Worm (Caenorhabditis elegans): Measurements from ENCODE around the gene Y45G12B.3.

Gene Y45G12B.3

DNA sequence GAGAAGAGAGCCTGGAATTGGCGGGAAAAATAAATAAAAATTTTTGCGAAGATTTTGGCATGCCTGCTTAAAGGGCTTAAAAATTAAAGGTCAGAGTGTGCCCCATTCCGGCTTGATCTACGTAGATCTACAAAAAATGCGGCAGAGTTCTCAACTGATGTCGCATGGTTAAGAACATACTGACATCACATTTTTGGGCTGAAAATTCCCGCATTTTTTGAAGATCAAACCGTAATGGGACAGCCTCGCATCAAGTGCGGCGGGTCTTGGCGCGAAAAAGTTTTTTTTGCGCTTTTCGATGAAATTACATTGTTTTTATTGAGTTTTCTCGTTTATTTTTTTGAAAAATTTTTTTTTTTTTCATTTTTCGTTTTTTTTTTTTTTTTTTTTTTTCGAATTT is 5.1 kb downstream of the Y45G12B.3 start:
- TF ChIP-seq ceh-34 (tag; optimal IDR thresholded peaks at IDR 0.05): no peak
- no peak for TF ChIP-seq unc-55 (GFP tag; optimal IDR thresholded peaks at IDR 0.05)
- TF ChIP-seq tbx-2 (tag; optimal IDR thresholded peaks at IDR 0.05): no peak
- TF ChIP-seq ceh-18 (tag; optimal IDR thresholded peaks at IDR 0.05): no peak
- TF ChIP-seq lin-11 (tag; optimal IDR thresholded peaks at IDR 0.05): no peak
- TF ChIP-seq ceh-30 (tag; optimal IDR thresholded peaks at IDR 0.05): no peak
- TF ChIP-seq syd-9 (tag; optimal IDR thresholded peaks at IDR 0.05): no peak
- no peak for TF ChIP-seq che-1 (tag; optimal IDR thresholded peaks at IDR 0.05)
- TF ChIP-seq ceh-14 (tag; optimal IDR thresholded peaks at IDR 0.05): no peak
- no peak for TF ChIP-seq elt-4 (tag; optimal IDR thresholded peaks at IDR 0.05)
- no peak for TF ChIP-seq fkh-6 (tag; optimal IDR thresholded peaks at IDR 0.05)
- no peak for TF ChIP-seq madf-2 (tag; optimal IDR thresholded peaks at IDR 0.05)

DNA sequence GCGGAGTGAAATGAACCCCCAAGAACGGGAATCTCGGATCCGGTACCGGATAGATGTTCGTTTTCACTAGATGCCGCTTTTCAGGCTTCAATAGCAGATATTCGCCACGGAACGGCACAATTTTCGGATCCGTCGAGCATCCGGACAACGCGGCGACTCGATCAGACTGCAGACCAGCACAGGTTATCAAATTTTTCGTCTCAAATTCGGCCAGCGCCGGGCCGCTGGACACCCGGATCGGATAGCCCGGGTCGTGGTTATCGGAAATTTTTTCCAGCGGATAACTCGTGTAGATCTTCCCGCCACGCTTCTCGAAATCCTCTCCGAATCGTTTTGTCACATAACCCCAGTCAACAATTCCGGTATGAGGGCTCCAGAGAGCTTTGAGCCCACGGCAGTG is 5.6 kb downstream of the Y45G12B.3 start:
- no peak for TF ChIP-seq ceh-48 (tag; optimal IDR thresholded peaks at IDR 0.05)
- no peak for TF ChIP-seq unc-55 (GFP tag; optimal IDR thresholded peaks at IDR 0.05)
- TF ChIP-seq dve-1 (tag; optimal IDR thresholded peaks at IDR 0.05): no peak
- TF ChIP-seq ceh-18 (tag; optimal IDR thresholded peaks at IDR 0.05): no peak

DNA sequence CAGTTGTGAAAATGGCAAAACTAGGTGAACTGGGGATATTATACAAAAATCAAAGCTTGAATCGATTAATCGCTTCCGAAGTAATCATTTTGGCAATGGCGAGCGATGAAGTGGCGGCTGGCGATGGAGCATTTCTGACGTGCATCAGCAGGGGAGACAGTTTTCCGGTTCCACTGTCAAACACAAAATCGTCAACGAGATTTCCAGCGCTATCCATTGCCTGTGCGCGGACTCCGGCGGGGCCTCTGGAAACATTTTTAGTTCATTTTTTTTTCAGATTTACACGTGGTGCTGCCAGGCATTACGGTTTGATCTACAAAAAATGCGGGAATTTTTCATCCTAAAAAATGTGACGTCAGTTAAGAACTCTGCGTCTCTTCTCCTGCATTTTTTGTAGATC is 7.5 kb downstream of the Y45G12B.3 start:
- TF ChIP-seq ttx-3 (tag; optimal IDR thresholded peaks at IDR 0.05) (no peak), K02D7.2 (tag; optimal IDR thresholded peaks at IDR 0.05) (no peak), ceh-24 (tag; optimal IDR thresholded peaks at IDR 0.05) (no peak), Y22D7AL.16 (tag; optimal IDR thresholded peaks at IDR 0.05) (no peak), ets-4 (tag; optimal IDR thresholded peaks at IDR 0.05) (no peak), ceh-14 (tag; optimal IDR thresholded peaks at IDR 0.05) (no peak), sdc-2 (tag; optimal IDR thresholded peaks at IDR 0.05) (no peak), hlh-8 (tag; optimal IDR thresholded peaks at IDR 0.05) (no peak), hlh-13 (GFP tag; optimal IDR thresholded peaks at IDR 0.05) (no peak), nhr-232 (tag; optimal IDR thresholded peaks at IDR 0.05) (no peak), pros-1 (tag; optimal IDR thresholded peaks at IDR 0.05) (no peak), ceh-9 (tag; optimal IDR thresholded peaks at IDR 0.05) (no peak)

DNA sequence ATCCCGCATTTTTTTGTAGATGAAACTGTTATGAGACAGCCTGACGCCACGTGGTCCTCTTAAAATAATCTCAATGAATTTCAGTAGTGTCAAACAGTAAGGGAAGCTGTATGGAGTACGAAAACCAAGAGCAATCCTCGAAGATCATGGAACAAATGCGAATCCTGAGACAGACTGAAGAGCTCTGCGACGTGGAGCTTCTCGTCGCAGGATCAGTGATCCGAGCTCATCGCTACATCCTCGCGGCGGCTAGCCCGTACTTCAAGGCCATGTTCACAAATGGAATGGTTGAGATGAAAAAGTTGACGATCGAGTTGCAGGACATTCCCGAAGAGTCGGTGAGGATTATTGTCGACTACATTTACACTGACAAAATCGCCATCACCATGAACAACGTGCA is 11.8 kb downstream of the Y45G12B.3 start:
- TF ChIP-seq K09A11.1 (tag; optimal IDR thresholded peaks at IDR 0.05; ENCODE audit: insufficient read depth) (no peak), gmeb-2 (tag; optimal IDR thresholded peaks at IDR 0.05) (no peak), ceh-24 (tag; optimal IDR thresholded peaks at IDR 0.05) (no peak), ttx-3 (tag; optimal IDR thresholded peaks at IDR 0.05) (no peak), Y22D7AL.16 (tag; optimal IDR thresholded peaks at IDR 0.05) (no peak), unc-55 (GFP tag; optimal IDR thresholded peaks at IDR 0.05) (no peak), pqm-1 (tag; optimal IDR thresholded peaks at IDR 0.05) (no peak), ceh-30 (tag; optimal IDR thresholded peaks at IDR 0.05) (no peak), fkh-10 (GFP tag; optimal IDR thresholded peaks at IDR 0.05) (no peak), tbx-2 (tag; optimal IDR thresholded peaks at IDR 0.05) (no peak), npax-4 (tag; optimal IDR thresholded peaks at IDR 0.05) (no peak), nfya-1 (tag; optimal IDR thresholded peaks at IDR 0.05) (no peak), unc-86 (tag; optimal IDR thresholded peaks at IDR 0.05) (no peak), eyg-1 (tag; optimal IDR thresholded peaks at IDR 0.05) (no peak), ceh-34 (tag; optimal IDR thresholded peaks at IDR 0.05) (no peak), madf-2 (tag; optimal IDR thresholded peaks at IDR 0.05) (no peak), hlh-8 (tag; optimal IDR thresholded peaks at IDR 0.05) (no peak)

DNA sequence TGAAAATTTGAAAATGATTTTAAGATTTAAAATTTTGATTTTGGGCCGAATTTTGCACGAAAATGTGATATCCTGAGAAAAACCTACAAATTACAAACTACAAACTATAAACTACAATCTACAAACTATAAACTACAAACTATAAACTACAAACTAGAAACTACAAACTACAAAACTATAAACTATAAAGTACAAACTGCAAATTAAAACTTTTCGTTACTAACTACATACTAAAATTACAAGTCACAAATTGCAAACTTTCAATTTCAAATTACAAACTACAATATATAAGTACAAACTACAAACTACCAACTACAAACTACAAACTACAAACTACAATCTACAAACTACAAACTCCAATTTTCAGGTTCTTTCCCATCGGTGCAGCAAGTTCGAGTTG is 12.6 kb downstream of the Y45G12B.3 start:
- no peak for TF ChIP-seq ahr-1 (tag; optimal IDR thresholded peaks at IDR 0.05)
- TF ChIP-seq dmd-4 (tag; optimal IDR thresholded peaks at IDR 0.05; ENCODE audit: borderline replicate concordance): no peak
- TF ChIP-seq ama-1 (optimal IDR thresholded peaks at IDR 0.05): no peak
- TF ChIP-seq pha-2 (tag; optimal IDR thresholded peaks at IDR 0.05): no peak
